Fruit fly (Drosophila melanogaster) whole organism, embryonic: ENCODE results near the gene CG43731.
A peak's percentile ranks its signal among the peaks of the same experiment; 100 is the strongest.

Experiments used
- Atf6 ChIP-seq: fragments of 200-800 bp; sonication (Bioruptor generic); IDR thresholded peaks from 2 replicates; pipeline ENCODE4 v1.3.6; 2022; ENCODE audit warnings: missing biosample characterization, missing genetic modification characterization
- BEAF-32 ChIP-seq: fragments of 200-800 bp; sonication (Bioruptor generic); optimal IDR thresholded peaks from 3 replicates; lab custom pipeline; 2017; ENCODE audit warnings: missing biosample characterization, missing genetic modification characterization, mild to moderate bottlenecking, moderate library complexity, missing genetic modification reagents
- CG10543 ChIP-seq: fragments of 200-800 bp; sonication (Bioruptor generic); optimal IDR thresholded peaks from 3 replicates; lab custom pipeline; 2017; ENCODE audit warnings: missing biosample characterization, mild to moderate bottlenecking, missing genetic modification characterization, moderate library complexity
- CG11504 ChIP-seq: fragments of 200-800 bp; sonication (Bioruptor generic); optimal IDR thresholded peaks from 3 replicates; lab custom pipeline; 2019; ENCODE audit warnings: missing biosample characterization, mild to moderate bottlenecking, missing genetic modification characterization, moderate library complexity
- CG12659 ChIP-seq: fragments of 200-800 bp; sonication (Bioruptor generic); optimal IDR thresholded peaks from 3 replicates; lab custom pipeline; 2017; ENCODE audit warnings: mild to moderate bottlenecking, missing biosample characterization, missing genetic modification reagents, missing genetic modification characterization
- CG12744 ChIP-seq: fragments of 200-800 bp; sonication (Bioruptor generic); optimal IDR thresholded peaks from 2 replicates; lab custom pipeline; 2016; ENCODE audit warnings: missing biosample characterization, missing genetic modification characterization
- CG13424 ChIP-seq: fragments of 200-800 bp; sonication (Bioruptor generic); optimal IDR thresholded peaks from 2 replicates; lab custom pipeline; 2019; ENCODE audit warnings: missing biosample characterization, mild to moderate bottlenecking, missing genetic modification characterization, moderate library complexity
- CG13624 ChIP-seq: fragments of 200-800 bp; sonication (Bioruptor generic); optimal IDR thresholded peaks from 2 replicates; lab custom pipeline; 2016; ENCODE audit warnings: missing biosample characterization, missing genetic modification characterization
- CG14860 ChIP-seq: fragments of 200-800 bp; sonication (Bioruptor generic); IDR thresholded peaks from 3 replicates; pipeline ENCODE4 v1.3.6; 2022; ENCODE audit warnings: missing biosample characterization, missing genetic modification characterization; ENCODE audit not compliant: partially characterized antibody
- CG17359 ChIP-seq: fragments of 200-800 bp; sonication (Bioruptor generic); optimal IDR thresholded peaks from 3 replicates; lab custom pipeline; 2018; ENCODE audit warnings: missing biosample characterization, mild to moderate bottlenecking, missing genetic modification characterization, moderate library complexity
- CG18476 ChIP-seq: fragments of 200-800 bp; sonication (Bioruptor generic); optimal IDR thresholded peaks from 2 replicates; lab custom pipeline; 2016; ENCODE audit warnings: missing biosample characterization, mild to moderate bottlenecking, missing genetic modification characterization
- CG18764 ChIP-seq: fragments of 200-800 bp; sonication (Bioruptor generic); optimal IDR thresholded peaks from 3 replicates; lab custom pipeline; 2016; ENCODE audit warnings: missing biosample characterization, missing genetic modification characterization
- CG30020 ChIP-seq: fragments of 200-800 bp; optimal IDR thresholded peaks from 2 replicates; lab custom pipeline; 2019; ENCODE audit warnings: missing biosample characterization, mild to moderate bottlenecking, missing genetic modification characterization, moderate library complexity
- CG32767 ChIP-seq: fragments of 200-800 bp; sonication (Bioruptor generic); IDR thresholded peaks from 2 replicates; pipeline ENCODE4 v1.3.6; 2022; ENCODE audit warnings: missing biosample characterization, missing genetic modification characterization
- CG32772 ChIP-seq: fragments of 200-800 bp; sonication (Bioruptor generic); IDR thresholded peaks from 2 replicates; pipeline ENCODE4 v1.3.6; 2022; ENCODE audit warnings: missing biosample characterization, missing genetic modification characterization
- CG34224 ChIP-seq: fragments of 200-800 bp; sonication (Bioruptor generic); IDR thresholded peaks from 3 replicates; pipeline ENCODE4 v1.3.6; 2022; ENCODE audit warnings: missing biosample characterization, missing genetic modification characterization; ENCODE audit not compliant: partially characterized antibody
- CG3726 ChIP-seq: fragments of 200-800 bp; sonication (Bioruptor generic); IDR thresholded peaks from 3 replicates; pipeline ENCODE4, ENCODE4 v1.3.6; 2022; ENCODE audit warnings: missing biosample characterization, missing genetic modification characterization
- CG4424 ChIP-seq: fragments of 200-800 bp; sonication (Bioruptor generic); optimal IDR thresholded peaks from 3 replicates; lab custom pipeline; 2016; ENCODE audit warnings: missing biosample characterization, missing genetic modification characterization
- CG6813 ChIP-seq: fragments of 200-800 bp; sonication (Bioruptor generic); optimal IDR thresholded peaks from 2 replicates; lab custom pipeline; 2017; ENCODE audit warnings: missing biosample characterization, missing genetic modification characterization, mild to moderate bottlenecking, moderate library complexity, missing genetic modification reagents
- CG8765 ChIP-seq: fragments of 200-800 bp; sonication (Bioruptor generic); IDR thresholded peaks from 2 replicates; pipeline ENCODE4 v1.3.6; 2022; ENCODE audit warnings: missing biosample characterization, missing genetic modification characterization
- Dek ChIP-seq: fragments of 200-800 bp; sonication (Bioruptor generic); optimal IDR thresholded peaks from 3 replicates; lab custom pipeline; 2019; ENCODE audit warnings: missing biosample characterization, mild to moderate bottlenecking, missing genetic modification characterization, moderate library complexity
- Dll ChIP-seq: fragments of 200-800 bp; sonication (Bioruptor generic); IDR thresholded peaks from 4 replicates; pipeline ENCODE4 v1.3.6; 2022; ENCODE audit warnings: missing biosample characterization, missing genetic modification characterization; ENCODE audit not compliant: partially characterized antibody
- Doc3 ChIP-seq: fragments of 200-800 bp; sonication (Bioruptor generic); IDR thresholded peaks from 3 replicates; pipeline ENCODE4 v1.3.6; 2022; ENCODE audit warnings: missing biosample characterization, missing genetic modification characterization; ENCODE audit not compliant: partially characterized antibody
- Dref ChIP-seq: fragments of 200-800 bp; sonication (Bioruptor generic); IDR thresholded peaks from 2 replicates; pipeline ENCODE4 v1.3.6; 2022; ENCODE audit warnings: missing biosample characterization, missing genetic modification characterization
- Fer3 ChIP-seq: fragments of 200-800 bp; sonication (Bioruptor generic); optimal IDR thresholded peaks from 2 replicates; lab custom pipeline; 2018; ENCODE audit warnings: missing biosample characterization, mild to moderate bottlenecking, missing genetic modification characterization, moderate library complexity
- Hey ChIP-seq: fragments of 200-800 bp; sonication (Bioruptor generic); optimal IDR thresholded peaks from 3 replicates; lab custom pipeline; 2018; ENCODE audit warnings: missing biosample characterization, mild to moderate bottlenecking, missing genetic modification characterization
- Hsf ChIP-seq: fragments of 200-800 bp; sonication (Bioruptor generic); optimal IDR thresholded peaks from 3 replicates; lab custom pipeline; 2016; ENCODE audit warnings: missing biosample characterization, missing genetic modification characterization
- MESR4 ChIP-seq: fragments of 200-800 bp; sonication (Bioruptor generic); optimal IDR thresholded peaks from 2 replicates; lab custom pipeline; 2018; ENCODE audit warnings: missing biosample characterization, mild to moderate bottlenecking, missing genetic modification characterization, moderate library complexity
- Myb ChIP-seq: fragments of 200-800 bp; sonication (Bioruptor generic); optimal IDR thresholded peaks from 2 replicates; lab custom pipeline; 2016; ENCODE audit warnings: missing biosample characterization, missing genetic modification characterization
- NC2β ChIP-seq: fragments of 200-800 bp; sonication (Bioruptor generic); optimal IDR thresholded peaks from 2 replicates; lab custom pipeline; 2016; ENCODE audit warnings: missing biosample characterization, missing genetic modification characterization
- Opbp ChIP-seq: fragments of 200-800 bp; sonication (Bioruptor generic); IDR thresholded peaks from 3 replicates; pipeline ENCODE4 v1.3.6; 2022; ENCODE audit warnings: missing biosample characterization, missing genetic modification characterization; ENCODE audit not compliant: partially characterized antibody
- Pdp1 ChIP-seq, 2 experiments: fragments of 200-800 bp; sonication (Bioruptor generic); optimal IDR thresholded peaks; 3 replicates each; lab custom pipeline; 2016; ENCODE audit warnings: missing biosample characterization in 2 of 2, missing genetic modification characterization in 2 of 2, mild to moderate bottlenecking in 1 of 2, moderate library complexity in 1 of 2
- Scr ChIP-seq: fragments of 200-800 bp; sonication (Bioruptor generic); IDR thresholded peaks from 2 replicates; pipeline ENCODE4 v1.3.6; 2022; ENCODE audit warnings: missing biosample characterization, missing genetic modification characterization; ENCODE audit not compliant: partially characterized antibody
- Sox102F ChIP-seq: fragments of 200-800 bp; sonication (Bioruptor generic); optimal IDR thresholded peaks from 2 replicates; lab custom pipeline; 2018; ENCODE audit warnings: missing biosample characterization, mild to moderate bottlenecking, missing genetic modification characterization, moderate library complexity
- amos ChIP-seq: fragments of 200-800 bp; sonication (Bioruptor generic); IDR thresholded peaks from 2 replicates; pipeline ENCODE4 v1.3.6; 2022; ENCODE audit warnings: missing biosample characterization, missing genetic modification characterization; ENCODE audit not compliant: partially characterized antibody
- ato ChIP-seq: fragments of 200-800 bp; sonication (Bioruptor generic); IDR thresholded peaks from 2 replicates; pipeline ENCODE4 v1.3.6; 2022; ENCODE audit warnings: missing biosample characterization, missing genetic modification characterization; ENCODE audit not compliant: partially characterized antibody
- bbx ChIP-seq: fragments of 200-800 bp; sonication (Bioruptor generic); IDR thresholded peaks from 2 replicates; pipeline ENCODE4 v1.3.6; 2022; ENCODE audit warnings: missing biosample characterization, missing genetic modification characterization; ENCODE audit not compliant: partially characterized antibody
- ems ChIP-seq: fragments of 200-800 bp; sonication (Bioruptor generic); optimal IDR thresholded peaks from 3 replicates; lab custom pipeline; 2016; ENCODE audit warnings: missing biosample characterization, missing genetic modification characterization
- eyg ChIP-seq: fragments of 200-800 bp; sonication (Bioruptor generic); optimal IDR thresholded peaks from 3 replicates; lab custom pipeline; 2016; ENCODE audit warnings: missing biosample characterization, missing genetic modification characterization
- fd96Cb ChIP-seq: fragments of 200-800 bp; sonication (Bioruptor generic); optimal IDR thresholded peaks from 2 replicates; lab custom pipeline; 2018; ENCODE audit warnings: missing biosample characterization, mild to moderate bottlenecking, missing genetic modification characterization, moderate library complexity
- gsb-n ChIP-seq: fragments of 200-800 bp; sonication (Bioruptor generic); optimal IDR thresholded peaks from 3 replicates; lab custom pipeline; 2018; ENCODE audit warnings: missing biosample characterization, mild to moderate bottlenecking, missing genetic modification characterization
- jing ChIP-seq: fragments of 200-800 bp; sonication (Bioruptor generic); optimal IDR thresholded peaks from 2 replicates; lab custom pipeline; 2018; ENCODE audit warnings: missing biosample characterization, mild to moderate bottlenecking, missing genetic modification characterization
- nerfin-2 ChIP-seq: fragments of 200-800 bp; sonication (Bioruptor generic); IDR thresholded peaks from 2 replicates; pipeline ENCODE4 v1.3.6; 2022; ENCODE audit warnings: missing biosample characterization, missing genetic modification characterization; ENCODE audit not compliant: partially characterized antibody
- tgo ChIP-seq: fragments of 200-800 bp; sonication (Bioruptor generic); IDR thresholded peaks from 3 replicates; pipeline ENCODE4 v1.3.6; 2022; ENCODE audit warnings: missing biosample characterization, missing genetic modification characterization
- tna ChIP-seq: fragments of 200-800 bp; sonication (Bioruptor generic); IDR thresholded peaks from 2 replicates; pipeline ENCODE4 v1.3.6; 2022; ENCODE audit warnings: missing biosample characterization, missing genetic modification characterization; ENCODE audit not compliant: partially characterized antibody
- vnd ChIP-seq: fragments of 200-800 bp; sonication (Bioruptor generic); IDR thresholded peaks from 3 replicates; pipeline ENCODE4 v1.3.6; 2022; ENCODE audit warnings: missing biosample characterization, missing genetic modification characterization; ENCODE audit not compliant: partially characterized antibody
- zen2 ChIP-seq: fragments of 200-800 bp; sonication (Bioruptor generic); IDR thresholded peaks from 3 replicates; pipeline ENCODE4 v1.3.6; 2022; ENCODE audit warnings: missing biosample characterization, missing genetic modification characterization; ENCODE audit not compliant: partially characterized antibody

CG43731 gene

DNA sequence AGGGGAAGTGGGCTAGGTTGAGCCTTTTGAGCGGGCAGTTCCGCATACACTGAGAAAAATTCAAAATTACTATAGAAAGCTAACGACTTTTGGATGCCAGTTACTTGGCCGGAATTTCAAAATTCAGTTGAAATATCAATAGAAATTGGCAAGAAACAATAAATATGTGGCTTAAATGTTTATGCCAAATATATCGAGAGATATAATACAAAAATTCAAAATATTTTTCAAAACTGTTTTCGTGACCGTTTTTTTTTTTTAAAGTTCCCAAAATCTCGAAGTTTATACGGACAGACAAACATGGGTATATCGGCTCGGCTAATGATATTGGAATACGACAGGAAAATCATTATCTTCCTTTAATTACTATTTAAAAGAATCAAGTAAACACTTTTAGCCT is 19.1 kb downstream of the CG43731 start (continued):
- TF ChIP-seq CG32767 = no peak
- TF ChIP-seq Pdp1 (GFP tag; optimal IDR thresholded peaks at IDR 0.05; lab: Kevin White, UChicago) = peak; percentile 11 to 26
- no peak for TF ChIP-seq Hey
- TF ChIP-seq CG17359 (tag; lab: Kevin White, UChicago) = peak; percentile 52
- TF ChIP-seq CG30020 (tag; lab: Kevin White, UChicago) = no peak
- TF ChIP-seq CG6813 (GFP tag; lab: Kevin White, UChicago) = peak; percentile 13
- no peak for TF ChIP-seq jing (GFP tag; lab: Kevin White, UChicago)
- peak; percentile 10 for TF ChIP-seq ems
- TF ChIP-seq tgo = peak; percentile 23; the same call in 1 of the 3 replicates
- TF ChIP-seq CG18476 = peak; percentile 7
- peak; percentile 2 for TF ChIP-seq CG18764 (GFP tag; lab: Kevin White, UChicago)
- TF ChIP-seq fd96Cb (tag; lab: Kevin White, UChicago) = peak; percentile 35
- TF ChIP-seq CG10543 (GFP tag; lab: Kevin White, UChicago) = no peak
- peak; percentile 63 for TF ChIP-seq CG11504 (tag; lab: Kevin White, UChicago)
- no peak for TF ChIP-seq gsb-n (tag; lab: Kevin White, UChicago)
- TF ChIP-seq Hsf (GFP tag; lab: Kevin White, UChicago) = peak; percentile 12
- no peak for TF ChIP-seq Dref
- peak; percentile 35 for TF ChIP-seq Sox102F (GFP tag; lab: Kevin White, UChicago)

DNA sequence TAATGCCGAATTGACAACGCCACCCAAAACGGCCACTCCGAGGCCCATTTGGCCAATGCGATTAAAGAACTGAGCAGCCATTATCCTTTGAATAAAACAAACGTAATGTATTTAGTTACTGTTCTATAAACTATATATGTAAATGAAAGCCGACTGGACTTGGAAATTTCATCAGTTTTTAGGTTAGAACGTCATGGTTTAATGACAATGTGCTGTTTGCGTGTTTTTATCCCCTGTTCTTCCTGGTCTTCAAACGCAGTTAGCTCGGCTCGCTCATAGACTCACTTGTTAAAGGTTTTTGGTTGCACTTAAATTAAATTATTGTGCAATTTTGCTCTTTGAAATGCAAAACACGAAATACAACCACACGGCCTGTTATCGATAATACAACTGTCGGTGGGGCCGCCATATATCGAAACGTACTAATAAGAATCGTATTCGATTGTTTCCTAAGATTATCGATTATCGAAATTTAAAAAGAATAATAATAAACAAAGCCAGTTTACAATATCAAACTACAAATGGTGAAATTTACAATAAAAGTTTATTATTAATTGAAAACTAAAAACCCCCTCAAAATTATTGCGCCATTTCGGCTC is 21.7 kb downstream of the CG43731 start, which contains the start of gene Phb1:
Gene Phb1 (minus strand): TSS at position 398 of the 599 bp plus-strand sequence.
- TF ChIP-seq CG8765 (GFP tag; lab: Robert Waterston, UW) (no peak), CG4424 (GFP tag; lab: Kevin White, UChicago) (no peak), vnd (GFP tag; lab: Robert Waterston, UW) (peak; percentile 87), CG14860 (GFP tag; lab: Robert Waterston, UW) (peak; percentile 93), ato (GFP tag; lab: Robert Waterston, UW) (peak; percentile 96), amos (peak; percentile 78; the same call in 1 of the 2 replicates), eyg (GFP tag; lab: Kevin White, UChicago) (no peak), Dll (GFP tag; lab: Robert Waterston, UW) (peak; percentile 85), MESR4 (GFP tag; lab: Kevin White, UChicago) (peak; percentile 43), nerfin-2 (GFP tag; lab: Robert Waterston, UW) (peak; percentile 99), Dref (peak; percentile 89), Opbp (GFP tag; lab: Robert Waterston, UW) (peak; percentile 92), zen2 (GFP tag; lab: Robert Waterston, UW) (peak; percentile 95), Doc3 (GFP tag; lab: Robert Waterston, UW) (peak; percentile 76), CG13624 (GFP tag; lab: Kevin White, UChicago) (no peak), tna (peak; percentile 98), CG12744 (GFP tag; lab: Kevin White, UChicago) (no peak), Atf6 (0 out of 2 replicates have a peak, but pooled peaks have one; percentile 6), CG32772 (no peak), bbx (GFP tag; lab: Robert Waterston, UW) (peak; percentile 90), CG3726 (GFP tag; lab: Robert Waterston, UW) (no peak), Scr (GFP tag; lab: Robert Waterston, UW) (peak; percentile 84), Fer3 (tag; lab: Kevin White, UChicago) (no peak), NC2β (GFP tag; lab: Kevin White, UChicago) (no peak), Myb (peak; percentile 3), Dek (tag; lab: Kevin White, UChicago) (no peak), CG34224 (GFP tag; lab: Robert Waterston, UW) (peak; percentile 94), CG12659 (GFP tag; lab: Kevin White, UChicago) (peak; percentile 20), BEAF-32 (GFP tag; lab: Kevin White, UChicago) (peak; percentile 60), CG13424 (tag; lab: Kevin White, UChicago) (no peak)
